Fruit fly (Drosophila melanogaster) S2 (cell line): ENCODE measurements around the gene CG9706.
A peak's percentile ranks its signal among the peaks of the same experiment; 100 is the strongest.

Experiments
- CG8478 ChIP-seq: fragments of >200 bp; optimal IDR thresholded peaks from 2 replicates; lab custom pipeline; 2018
- CTCF ChIP-seq, 2 experiments: fragments of >200 bp; optimal IDR thresholded peaks; 2 replicates each; lab custom pipeline; 2018

Gene CG9706

DNA sequence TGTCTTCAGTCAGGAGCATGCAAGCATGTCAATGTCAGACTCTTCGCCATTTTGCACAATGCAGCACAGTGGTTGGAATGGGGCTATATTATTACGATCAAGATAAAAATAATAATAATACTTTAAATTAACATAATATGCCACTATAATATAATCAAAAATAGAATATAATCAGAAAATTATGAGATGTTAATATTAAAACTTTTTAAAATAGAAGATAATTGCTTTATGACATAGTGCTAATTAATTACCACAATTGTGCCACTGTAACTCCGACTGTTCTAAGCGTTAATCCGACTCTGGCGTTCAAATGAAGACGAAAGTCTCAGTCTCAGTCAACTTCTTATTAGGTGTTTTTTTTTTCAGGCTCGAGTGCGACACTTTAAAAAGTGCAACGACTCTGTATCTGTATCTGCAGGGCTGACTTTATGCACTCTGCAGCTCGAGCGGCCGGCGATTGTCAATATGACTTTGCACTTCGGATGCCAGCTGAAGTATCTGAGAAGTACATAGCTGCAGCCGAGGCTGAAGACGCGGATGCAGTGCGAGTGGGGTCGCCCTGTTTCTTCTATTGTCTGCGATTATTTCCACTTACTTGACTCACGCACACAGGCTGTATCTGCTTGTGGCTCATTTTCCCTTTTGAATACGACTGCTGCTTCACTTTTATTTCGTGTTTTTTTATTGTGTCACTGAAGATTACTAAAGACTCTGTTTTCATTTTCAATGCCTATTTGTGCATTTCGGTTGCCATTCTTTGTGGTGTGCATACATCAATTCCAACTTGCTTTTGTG is 20.4 kb upstream of the CG9706 start:
- TF ChIP-seq CTCF (optimal IDR thresholded peaks at IDR 0.05; lab: Kevin White, UChicago) (no peak), CG8478 (lab: Kevin White, UChicago) (no peak)

DNA sequence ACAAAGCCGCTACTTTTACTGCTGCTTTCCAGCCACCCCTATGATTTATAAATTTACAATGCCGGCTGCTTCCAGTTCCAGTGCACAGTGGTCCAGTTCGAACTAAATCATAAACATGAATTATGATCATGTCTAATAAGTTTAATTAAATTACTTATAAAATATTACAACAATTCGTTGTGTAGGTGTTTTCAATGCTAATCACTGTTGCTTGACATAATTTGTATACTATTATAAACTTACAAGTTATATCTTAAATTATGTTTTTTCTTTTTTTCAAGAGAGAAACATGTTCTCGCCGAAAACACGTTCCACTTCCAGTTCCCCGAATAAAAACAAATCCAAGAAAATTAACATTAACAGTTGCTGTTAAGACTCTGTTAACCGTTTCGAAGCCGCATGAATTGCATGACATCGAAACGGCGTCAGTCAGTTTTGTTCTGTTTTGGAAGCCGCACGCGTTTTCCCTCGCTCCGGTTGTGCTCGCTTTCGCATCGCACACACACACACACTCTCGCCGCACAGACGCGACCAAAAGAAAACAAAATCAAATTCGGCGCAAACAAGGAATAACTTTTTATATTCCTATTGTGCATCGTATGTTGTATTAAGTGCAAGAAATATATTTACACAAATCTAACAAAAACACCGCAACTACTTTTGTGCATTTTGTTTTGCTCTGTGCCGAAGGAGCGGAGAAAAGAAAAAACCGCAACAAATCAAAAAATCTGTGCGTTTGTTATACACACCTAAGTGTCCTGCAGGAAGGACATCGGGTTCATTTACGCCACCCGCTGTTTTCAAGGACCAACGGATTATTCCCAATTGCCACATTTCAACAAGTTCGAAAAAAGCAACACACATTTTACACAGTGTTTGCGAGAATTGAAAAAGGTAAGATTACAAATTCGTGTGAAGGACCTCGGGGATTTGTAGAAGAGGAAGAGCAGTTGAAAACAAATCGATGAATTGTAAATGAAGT is 16.9 kb upstream of the CG9706 start, which contains the start of gene Nrt:
Gene Nrt, plus strand, starts transcription at position 426 of the 982 bp plus-strand sequence.
- TF ChIP-seq CG8478 (lab: Kevin White, UChicago) = no peak
- no peak for TF ChIP-seq CTCF (optimal IDR thresholded peaks at IDR 0.05; lab: Kevin White, UChicago)

DNA sequence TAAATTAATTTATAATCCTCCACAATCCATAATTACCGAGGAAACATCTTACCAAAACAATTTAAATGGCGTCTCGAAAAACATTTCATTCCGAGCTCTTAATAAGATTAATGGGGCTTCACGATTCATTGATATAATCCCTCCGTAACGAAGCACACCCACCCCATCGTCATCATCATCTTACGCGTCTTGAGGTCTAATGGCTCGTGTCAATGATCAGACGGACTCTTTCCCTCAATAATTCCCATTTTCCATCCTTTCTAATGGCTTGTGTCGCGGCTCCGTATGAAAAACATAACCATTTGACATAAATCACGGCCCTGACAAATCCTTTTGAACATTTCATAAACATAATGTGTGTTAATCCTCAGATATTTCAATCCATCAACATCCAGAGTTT is 15.9 kb upstream of the CG9706 start:
- TF ChIP-seq CG8478 (lab: Kevin White, UChicago) (no peak), CTCF (optimal IDR thresholded peaks at IDR 0.05; lab: Kevin White, UChicago) (no peak)

DNA sequence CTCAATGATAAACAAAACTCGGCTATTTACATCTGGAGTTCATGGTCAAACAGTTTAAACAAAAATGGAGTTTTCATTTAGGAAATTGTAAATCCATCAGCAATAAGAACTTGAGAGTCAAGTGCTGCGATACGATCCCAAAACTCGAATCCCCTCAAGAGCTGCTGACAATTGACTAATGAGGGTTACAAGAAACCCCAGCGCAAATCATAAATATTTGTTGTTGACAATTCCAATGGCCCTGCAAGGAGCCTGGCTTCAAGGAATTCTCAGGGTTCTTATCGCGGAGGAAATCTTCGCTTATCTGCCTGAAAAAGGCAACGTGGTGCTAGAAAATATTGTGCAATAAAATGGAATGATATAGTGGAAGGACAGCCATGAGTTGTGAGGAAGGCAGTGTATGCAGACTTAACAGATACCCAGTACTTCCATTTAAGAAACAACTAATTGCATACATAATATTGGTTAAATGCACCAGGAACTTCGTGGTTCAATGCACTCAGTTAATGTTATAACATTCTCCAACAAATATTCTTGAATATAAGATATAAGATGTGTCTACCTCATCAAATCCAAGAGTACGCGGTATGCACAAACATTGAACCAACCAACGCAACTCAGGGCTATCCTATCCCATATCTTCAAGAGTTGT is 14.7 kb upstream of the CG9706 start:
- no peak for TF ChIP-seq CG8478 (lab: Kevin White, UChicago)
- TF ChIP-seq CTCF (optimal IDR thresholded peaks at IDR 0.05; lab: Kevin White, UChicago) = no peak

DNA sequence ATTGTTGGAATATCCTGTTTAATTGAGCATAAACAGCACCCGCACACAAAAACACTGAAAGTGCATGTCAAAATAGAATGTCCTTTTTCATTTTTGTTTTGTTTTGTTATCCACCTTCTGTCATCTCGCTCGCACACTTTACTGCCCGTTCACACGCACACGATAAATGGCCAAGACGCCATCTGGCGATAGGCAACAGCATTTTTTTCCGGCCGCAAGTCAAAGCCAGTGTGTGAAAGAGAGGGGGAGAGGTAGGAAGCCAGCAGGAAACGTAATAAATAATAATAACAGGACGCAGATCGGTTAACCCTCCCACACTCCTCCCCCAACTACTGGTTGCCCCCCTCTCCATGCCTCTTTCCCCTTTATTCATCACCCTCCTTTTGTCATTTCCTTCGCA is 12.9 kb upstream of the CG9706 start:
- TF ChIP-seq CG8478 (lab: Kevin White, UChicago) (no peak), CTCF (optimal IDR thresholded peaks at IDR 0.05; lab: Kevin White, UChicago) (peak; percentile 88 to 94)

DNA sequence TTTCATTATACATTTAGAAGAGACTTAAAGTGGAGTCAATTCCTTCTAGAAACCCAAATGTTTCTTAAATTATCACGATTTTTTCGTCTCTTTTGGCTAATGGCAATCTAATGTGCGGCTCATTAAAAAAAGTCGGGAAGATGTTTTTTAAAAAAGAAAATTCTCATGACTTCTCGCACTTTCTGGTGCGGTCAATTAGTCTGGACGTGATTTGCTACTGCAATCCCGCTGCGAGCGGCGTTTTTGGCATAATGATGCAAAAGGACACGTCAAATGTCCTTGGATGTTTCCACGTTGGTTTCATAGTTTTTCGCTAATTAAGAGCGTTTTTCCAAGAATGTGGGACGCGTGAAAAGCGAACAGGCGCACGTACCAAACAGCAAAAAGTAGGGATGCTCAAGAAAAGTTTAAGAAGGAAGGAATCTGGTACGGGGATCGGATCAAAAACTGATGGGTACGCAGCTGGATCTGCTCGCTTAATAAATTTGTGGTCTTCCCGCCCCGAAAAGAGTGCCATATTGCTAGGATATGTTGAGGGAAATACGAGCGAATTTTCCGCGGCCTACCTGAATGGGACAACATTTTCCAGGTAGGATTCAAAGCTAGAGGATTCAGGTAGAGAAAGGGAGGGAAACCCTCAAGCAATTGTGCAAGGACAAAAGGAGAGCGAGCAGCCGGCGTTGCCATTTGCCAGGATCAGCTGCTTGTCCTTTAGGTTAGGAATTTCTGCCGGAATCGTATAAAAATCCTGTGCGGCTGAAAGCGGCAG is 9.9 kb upstream of the CG9706 start:
- TF ChIP-seq CG8478 (lab: Kevin White, UChicago) (no peak), CTCF (optimal IDR thresholded peaks at IDR 0.05; lab: Kevin White, UChicago) (no peak)

DNA sequence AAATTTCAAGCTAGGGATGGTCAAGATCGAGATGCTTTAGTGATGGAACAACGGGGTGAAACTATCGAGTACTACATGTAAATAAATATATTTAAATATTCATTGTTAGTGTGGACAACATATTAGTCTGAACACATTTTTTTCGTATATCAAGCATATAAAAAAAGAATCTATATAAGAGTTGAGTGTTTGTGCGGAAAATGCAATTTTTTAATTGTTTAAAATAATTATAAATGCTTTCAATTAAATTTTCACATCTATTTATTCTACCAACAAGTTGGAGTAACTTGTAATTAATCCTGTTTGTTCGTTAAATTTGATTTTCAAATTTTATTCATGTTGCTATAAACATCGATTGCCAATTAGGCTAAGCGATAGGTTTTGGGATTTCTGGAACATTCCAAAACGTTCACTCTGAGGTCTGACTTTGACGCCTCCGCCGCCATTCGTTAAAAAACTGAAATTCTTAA is 3.1 kb upstream of the CG9706 start, which contains the start of the genes mus302 and CG9705:
Gene mus302, minus strand, starts transcription at position 33 of the 470 bp plus-strand sequence.
Gene CG9705, plus strand, starts transcription at position 397 of the 470 bp plus-strand sequence.
- TF ChIP-seq CTCF (optimal IDR thresholded peaks at IDR 0.05; lab: Kevin White, UChicago) = no peak
- no peak for TF ChIP-seq CG8478 (lab: Kevin White, UChicago)

DNA sequence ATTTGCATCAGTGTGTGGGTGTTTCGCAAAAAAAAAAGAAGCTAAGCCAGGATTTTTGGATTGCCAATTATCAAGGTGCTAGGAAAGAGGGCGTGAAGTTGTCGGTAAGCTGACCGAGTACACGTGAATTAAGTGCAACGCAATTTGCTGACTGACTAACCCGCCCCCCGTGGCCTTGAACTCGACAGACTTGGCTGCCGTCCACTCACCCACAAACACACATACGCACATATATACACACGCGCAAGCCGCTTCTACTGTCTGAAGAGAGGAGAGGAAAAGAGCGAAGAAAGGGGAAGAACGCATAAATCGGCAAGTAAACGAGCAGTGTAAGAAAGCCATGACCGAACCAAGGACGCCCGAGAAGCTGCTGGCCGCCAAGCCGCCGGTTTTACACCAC is 2.5 kb upstream of the CG9706 start:
- TF ChIP-seq CTCF (optimal IDR thresholded peaks at IDR 0.05; lab: Kevin White, UChicago) = no peak
- no peak for TF ChIP-seq CG8478 (lab: Kevin White, UChicago)

DNA sequence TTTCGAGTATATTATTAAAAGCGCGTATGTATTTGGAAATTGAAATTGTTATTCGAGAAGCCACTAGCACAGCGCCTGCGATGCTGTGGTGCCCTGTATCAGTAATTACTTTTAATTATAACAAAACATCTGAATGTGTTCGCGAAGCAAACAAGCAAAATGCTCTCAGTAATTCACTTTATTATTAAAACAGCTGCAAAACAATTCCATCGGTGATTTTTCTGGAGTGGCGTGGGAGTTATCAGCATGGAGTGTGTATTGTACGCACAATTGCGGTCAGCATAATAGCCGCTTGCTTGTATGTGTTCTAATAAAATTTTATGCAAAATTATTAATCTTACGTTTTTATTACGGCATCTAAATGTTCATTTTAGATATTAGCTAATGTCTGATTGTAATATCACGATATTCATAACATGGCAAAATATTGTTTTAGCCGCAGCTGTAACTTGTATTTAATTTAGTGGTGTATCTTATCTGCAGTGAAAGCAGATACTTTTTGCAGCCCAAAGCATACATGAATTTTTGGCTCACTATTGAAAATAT is 519 bp upstream of the CG9706 start:
- no peak for TF ChIP-seq CTCF (optimal IDR thresholded peaks at IDR 0.05; lab: Kevin White, UChicago)
- no peak for TF ChIP-seq CG8478 (lab: Kevin White, UChicago)

DNA sequence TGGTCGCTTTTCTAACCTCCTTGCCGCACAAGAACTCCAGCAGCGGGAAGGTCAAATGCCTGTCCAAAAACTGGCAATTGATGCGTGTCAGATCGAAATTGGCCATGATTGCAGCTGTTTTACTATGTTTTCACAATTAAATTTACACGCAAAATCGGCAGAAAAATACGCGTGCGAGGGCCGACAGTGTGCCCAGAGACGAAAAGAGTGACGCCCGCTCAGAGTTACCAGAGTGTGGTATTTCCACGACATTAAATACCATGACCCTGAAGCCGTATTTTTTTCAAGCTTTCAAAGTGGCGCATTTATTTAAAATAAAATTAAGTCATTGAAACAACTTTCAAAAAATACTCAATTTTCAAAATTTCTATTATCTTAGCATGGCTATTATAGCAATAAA is 3.9 kb downstream of the CG9706 start, which contains the start of gene eIF3e:
Gene eIF3e, minus strand, starts transcription at position 214 of the 400 bp plus-strand sequence.
- TF ChIP-seq CG8478 (lab: Kevin White, UChicago) = no peak
- TF ChIP-seq CTCF (optimal IDR thresholded peaks at IDR 0.05; lab: Kevin White, UChicago) = no peak

DNA sequence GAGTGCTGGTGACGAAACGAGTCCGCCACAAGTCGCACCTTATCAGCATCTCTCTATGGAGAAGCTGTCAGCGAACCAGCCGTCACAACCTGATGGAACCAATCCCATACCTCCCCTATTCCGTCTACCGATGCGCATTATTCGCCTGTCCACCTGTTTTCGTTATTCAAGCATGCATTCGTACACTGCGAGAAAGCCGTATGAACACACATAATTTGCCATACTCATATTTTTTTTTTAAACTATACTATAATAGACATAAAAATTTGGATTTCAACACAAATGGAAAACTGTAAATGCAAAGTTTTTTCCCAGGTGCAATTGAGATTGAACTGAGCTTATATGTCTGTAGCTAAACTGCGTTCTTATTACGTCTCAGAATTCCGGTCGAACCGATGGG is 13.8 kb downstream of the CG9706 start:
- TF ChIP-seq CG8478 (lab: Kevin White, UChicago) (no peak), CTCF (optimal IDR thresholded peaks at IDR 0.05; lab: Kevin White, UChicago) (no peak)

DNA sequence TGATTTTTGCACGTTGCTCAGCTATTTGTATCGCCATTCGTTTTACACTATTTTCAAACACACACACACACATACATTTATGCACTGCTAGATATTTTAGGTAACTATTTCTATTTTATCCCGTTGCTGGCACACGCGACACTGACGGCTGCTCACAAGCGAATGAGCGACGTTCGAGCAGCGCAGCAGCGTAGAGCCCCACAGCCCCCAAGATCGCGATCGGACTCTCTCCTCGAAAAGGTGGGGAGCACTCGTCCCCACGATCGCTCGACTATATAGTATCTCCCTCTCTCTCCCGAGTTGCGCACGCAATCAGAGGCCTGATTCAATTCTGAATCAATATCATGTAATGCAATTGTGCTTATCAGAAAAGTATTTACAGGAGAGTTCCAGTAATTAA is 17.2 kb downstream of the CG9706 start:
- TF ChIP-seq CG8478 (lab: Kevin White, UChicago) (no peak), CTCF (optimal IDR thresholded peaks at IDR 0.05; lab: Kevin White, UChicago) (no peak)
